Worm (Caenorhabditis elegans) whole organism, L4 larva: ENCODE data around the gene unc-33.

Experiments
- F37D6.2 ChIP-seq: sonication (generic microtip); optimal IDR thresholded peaks from 2 replicates; lab custom pipeline; 2016; ENCODE audit warnings: mild to moderate bottlenecking, missing genetic modification characterization, missing compliant biosample characterization
- Y105C5A.15 ChIP-seq: fragments of 200-800 bp; sonication (Bioruptor generic); IDR thresholded peaks from 2 replicates; pipeline ENCODE4 v1.3.6; 2022; ENCODE audit warnings: missing genetic modification characterization, missing compliant biosample characterization
- Y48G9A.11 ChIP-seq: fragments of 200-800 bp; sonication (Bioruptor generic); IDR thresholded peaks from 2 replicates; pipeline ENCODE4 v1.3.6; 2022; ENCODE audit warnings: missing genetic modification reagents, missing genetic modification characterization, missing compliant biosample characterization
- Y75B8A.6 ChIP-seq: fragments of 200-800 bp; sonication (Bioruptor generic); IDR thresholded peaks from 2 replicates; pipeline ENCODE4 v1.3.6; 2022; ENCODE audit warnings: missing genetic modification reagents, missing genetic modification characterization, missing compliant biosample characterization
- aha-1 ChIP-seq: fragments of 150-350 bp; peaks from one replicate; lab custom pipeline; 2014; ENCODE audit warnings: missing biosample characterization, missing genetic modification characterization
- ama-1 ChIP-seq: fragments of 150-350 bp; optimal IDR thresholded peaks from 2 replicates; lab custom pipeline; 2014; ENCODE audit warnings: inconsistent platforms, mixed read lengths
- attf-4 ChIP-seq: sonication (generic microtip); optimal IDR thresholded peaks from 3 replicates; lab custom pipeline; 2017; ENCODE audit warnings: missing biosample characterization, missing genetic modification characterization
- ceh-20 ChIP-seq: fragments of 200-800 bp; sonication (Bioruptor generic); IDR thresholded peaks from 2 replicates; pipeline ENCODE4 v1.3.6; 2022; ENCODE audit warnings: missing genetic modification reagents, missing genetic modification characterization, missing compliant biosample characterization
- ceh-28 ChIP-seq: fragments of 150-350 bp; optimal IDR thresholded peaks from 2 replicates; lab custom pipeline; 2014; ENCODE audit warnings: missing biosample characterization, missing genetic modification reagents, missing genetic modification characterization
- cey-2 ChIP-seq: sonication (generic microtip); optimal IDR thresholded peaks from 3 replicates; lab custom pipeline; 2017; ENCODE audit warnings: missing genetic modification characterization, mild to moderate bottlenecking, missing compliant biosample characterization, antibody characterized with exemption, borderline replicate concordance; ENCODE audit not compliant: insufficient read depth
- daf-16 ChIP-seq, 3 experiments: sonication (generic microtip); optimal IDR thresholded peaks; 2 replicates each; lab custom pipeline; 2016 to 2017; ENCODE audit warnings: missing genetic modification characterization in 3 of 3, missing genetic modification reagents in 3 of 3, mild to moderate bottlenecking in 2 of 3, missing compliant biosample characterization in 2 of 3, missing biosample characterization in 1 of 3, moderate library complexity in 1 of 3
- daf-8 ChIP-seq: fragments of 200-800 bp; sonication (Bioruptor generic); IDR thresholded peaks from 2 replicates; pipeline ENCODE4 v1.3.6; 2022; ENCODE audit warnings: missing genetic modification characterization, missing compliant biosample characterization
- dmd-6 ChIP-seq: fragments of 200-800 bp; sonication (Bioruptor generic); IDR thresholded peaks from 2 replicates; pipeline ENCODE4 v1.3.6; 2022; ENCODE audit warnings: missing genetic modification reagents, missing genetic modification characterization, missing compliant biosample characterization
- dmd-9 ChIP-seq: fragments of 200-800 bp; sonication (Bioruptor generic); IDR thresholded peaks from 2 replicates; pipeline ENCODE4 v1.3.6; 2022; ENCODE audit warnings: missing genetic modification reagents, missing genetic modification characterization, missing compliant biosample characterization
- dpl-1 ChIP-seq: fragments of 150-350 bp; optimal IDR thresholded peaks from 2 replicates; lab custom pipeline; 2014; ENCODE audit warnings: missing biosample characterization, missing genetic modification reagents, missing genetic modification characterization
- duxl-1 ChIP-seq: sonication (generic microtip); optimal IDR thresholded peaks from 2 replicates; lab custom pipeline; 2016; ENCODE audit warnings: mild to moderate bottlenecking, missing genetic modification characterization, moderate library complexity, missing compliant biosample characterization; ENCODE audit not compliant: poor library complexity
- dve-1 ChIP-seq: sonication (generic microtip); optimal IDR thresholded peaks from 2 replicates; lab custom pipeline; 2017; ENCODE audit warnings: antibody characterized with exemption, mild to moderate bottlenecking, missing genetic modification characterization, missing compliant biosample characterization; ENCODE audit not compliant: insufficient read depth
- fos-1 ChIP-seq: fragments of 150-350 bp; optimal IDR thresholded peaks from 2 replicates; lab custom pipeline; 2014; ENCODE audit warnings: missing biosample characterization, missing genetic modification characterization
- hif-1 ChIP-seq, 2 experiments: sonication (generic microtip); optimal IDR thresholded peaks; 2 replicates each; lab custom pipeline; 2016 to 2017; ENCODE audit warnings: missing compliant biosample characterization in 2 of 2, missing genetic modification characterization in 2 of 2, missing genetic modification reagents in 2 of 2, missing genotype in 2 of 2, mild to moderate bottlenecking in 1 of 2
- jun-1 ChIP-seq: fragments of 150-350 bp; optimal IDR thresholded peaks from 2 replicates; lab custom pipeline; 2014; ENCODE audit warnings: missing biosample characterization, missing genetic modification reagents, missing genetic modification characterization
- lin-15B ChIP-seq: fragments of 150-350 bp; sonication (generic microtip); optimal IDR thresholded peaks from 3 replicates; lab custom pipeline; 2014; ENCODE audit warnings: missing biosample characterization, missing genetic modification characterization
- lin-38 ChIP-seq: fragments of 200-800 bp; sonication (Bioruptor generic); IDR thresholded peaks from 2 replicates; pipeline ENCODE4 v1.3.6; 2022; ENCODE audit warnings: missing genetic modification reagents, missing genetic modification characterization, missing compliant biosample characterization
- mes-2 ChIP-seq: sonication (generic microtip); optimal IDR thresholded peaks from 2 replicates; lab custom pipeline; 2016; ENCODE audit warnings: missing genotype, mild to moderate bottlenecking, missing genetic modification characterization, missing compliant biosample characterization; ENCODE audit not compliant: poor library complexity, severe bottlenecking
- nhr-42 ChIP-seq: fragments of 200-800 bp; sonication (Bioruptor generic); IDR thresholded peaks from 2 replicates; pipeline ENCODE4 v1.3.6; 2022; ENCODE audit warnings: missing genetic modification characterization, missing compliant biosample characterization
- nhr-48 ChIP-seq: sonication (generic microtip); optimal IDR thresholded peaks from 2 replicates; lab custom pipeline; 2016; ENCODE audit warnings: mild to moderate bottlenecking, missing genetic modification characterization, missing compliant biosample characterization
- nhr-77 ChIP-seq: fragments of 150-350 bp; optimal IDR thresholded peaks from 2 replicates; lab custom pipeline; 2014; ENCODE audit warnings: missing biosample characterization, missing genetic modification characterization
- pha-4 ChIP-seq, 2 experiments: fragments of 150-350 bp in 1 of 2; fragments of 200-800 bp in 1 of 2; sonication (Bioruptor generic) in 1 of 2; IDR thresholded peaks in 1 of 2; optimal IDR thresholded peaks in 1 of 2; 2 replicates each; pipeline versions ENCODE4 v1.3.6 to Lab custom; 2014 to 2022; ENCODE audit warnings: missing genetic modification characterization in 2 of 2, missing genetic modification reagents in 2 of 2, missing biosample characterization in 1 of 2, missing compliant biosample characterization in 1 of 2
- tag-97 ChIP-seq: fragments of 200-800 bp; sonication (Bioruptor generic); IDR thresholded peaks from 2 replicates; pipeline ENCODE4 v1.3.6; 2022; ENCODE audit warnings: missing genetic modification characterization, missing compliant biosample characterization
- zfp-2 ChIP-seq: sonication (generic microtip); optimal IDR thresholded peaks from 2 replicates; lab custom pipeline; 2016; ENCODE audit warnings: mild to moderate bottlenecking, missing genetic modification characterization, missing compliant biosample characterization
- zfp-3 ChIP-seq: fragments of 200-800 bp; sonication (Bioruptor generic); conservative IDR thresholded peaks from 2 replicates; pipeline ENCODE4 v1.3.6; 2022; ENCODE audit warnings: missing genetic modification reagents, missing genetic modification characterization, missing compliant biosample characterization
- zip-11 ChIP-seq: fragments of 200-800 bp; sonication (Bioruptor generic); IDR thresholded peaks from 2 replicates; pipeline ENCODE4 v1.3.6; 2022; ENCODE audit warnings: missing genetic modification characterization, missing compliant biosample characterization

Gene unc-33

ce11 chrIV:3532989-3533388, 16.3 kb downstream of the unc-33 start (continued):
- no peak for TF ChIP-seq lin-15B (tag; lab: Kevin White, UChicago)
- TF ChIP-seq mes-2 (tag; lab: Kevin White, UChicago) = peak; percentile 18
- no peak for TF ChIP-seq daf-8 (GFP tag; lab: Robert Waterston, UW)
- TF ChIP-seq dmd-6 = no peak
- TF ChIP-seq Y75B8A.6 (GFP tag; lab: Robert Waterston, UW) = no peak
- no peak for TF ChIP-seq hif-1 (tag; optimal IDR thresholded peaks at IDR 0.05; lab: Kevin White, UChicago)
- no peak for TF ChIP-seq Y105C5A.15 (GFP tag; lab: Robert Waterston, UW)
- no peak for TF ChIP-seq nhr-48 (tag; lab: Kevin White, UChicago)
- TF ChIP-seq cey-2 (tag; lab: Kevin White, UChicago) = no peak
- no peak for TF ChIP-seq fos-1
- TF ChIP-seq zfp-2 = no peak
- TF ChIP-seq aha-1 (tag; lab: Kevin White, UChicago) = peak; percentile 72
- TF ChIP-seq F37D6.2 (tag; lab: Kevin White, UChicago) = no peak
- TF ChIP-seq daf-16 (GFP tag; optimal IDR thresholded peaks at IDR 0.05; lab: Kevin White, UChicago) = no peak
- TF ChIP-seq daf-16 (tag; optimal IDR thresholded peaks at IDR 0.05; lab: Kevin White, UChicago) = no peak
- TF ChIP-seq, all 104 proteins: peak for 5

ce11 chrIV:3539253-3539652, 22.6 kb downstream of the unc-33 start:
- peak; percentile 11 for TF ChIP-seq dpl-1 (GFP tag; lab: Kevin White, UChicago)
- no peak for TF ChIP-seq attf-4 (tag; lab: Kevin White, UChicago)
- TF ChIP-seq lin-38 (GFP tag; lab: Robert Waterston, UW) = peak; percentile 69

ce11 chrIV:3539872-3540271, 23.2 kb downstream of the unc-33 start, which contains the start of gene B0212.3:
Gene B0212.3, plus strand, starts transcription at chrIV:3540172.
- no peak for TF ChIP-seq dve-1 (tag; lab: Kevin White, UChicago)

- TF ChIP-seq ceh-28 (peak; percentile 87), dve-1 (tag; lab: Kevin White, UChicago) (no peak)
Observed at ce11 chrIV:3545060-3545459, 28.4 kb downstream of the unc-33 start.

- TF ChIP-seq nhr-42 (GFP tag; lab: Robert Waterston, UW) (no peak), ama-1 (lab: Kevin White, UChicago) (no peak), ceh-20 (GFP tag; lab: Robert Waterston, UW) (no peak), Y48G9A.11 (GFP tag; lab: Robert Waterston, UW) (no peak), duxl-1 (tag; lab: Kevin White, UChicago) (no peak), dmd-9 (GFP tag; lab: Robert Waterston, UW) (no peak), zip-11 (GFP tag; lab: Robert Waterston, UW) (no peak), Y105C5A.15 (GFP tag; lab: Robert Waterston, UW) (no peak), jun-1 (no peak), pha-4 (GFP tag; IDR thresholded peaks at IDR 0.05; lab: Robert Waterston, UW) (no peak), pha-4 (tag; optimal IDR thresholded peaks at IDR 0.05; lab: Kevin White, UChicago) (no peak), tag-97 (no peak), nhr-77 (tag; lab: Kevin White, UChicago) (no peak), zfp-3 (GFP tag; lab: Robert Waterston, UW) (no peak)
Observed at ce11 chrIV:3547500-3547899, 30.8 kb downstream of the unc-33 start, which contains the start of gene nstp-6. Gene nstp-6, minus strand, starts transcription at chrIV:3547600.
